Fruit fly (Drosophila melanogaster): ENCODE measurements around the gene CG7573.

DNA sequence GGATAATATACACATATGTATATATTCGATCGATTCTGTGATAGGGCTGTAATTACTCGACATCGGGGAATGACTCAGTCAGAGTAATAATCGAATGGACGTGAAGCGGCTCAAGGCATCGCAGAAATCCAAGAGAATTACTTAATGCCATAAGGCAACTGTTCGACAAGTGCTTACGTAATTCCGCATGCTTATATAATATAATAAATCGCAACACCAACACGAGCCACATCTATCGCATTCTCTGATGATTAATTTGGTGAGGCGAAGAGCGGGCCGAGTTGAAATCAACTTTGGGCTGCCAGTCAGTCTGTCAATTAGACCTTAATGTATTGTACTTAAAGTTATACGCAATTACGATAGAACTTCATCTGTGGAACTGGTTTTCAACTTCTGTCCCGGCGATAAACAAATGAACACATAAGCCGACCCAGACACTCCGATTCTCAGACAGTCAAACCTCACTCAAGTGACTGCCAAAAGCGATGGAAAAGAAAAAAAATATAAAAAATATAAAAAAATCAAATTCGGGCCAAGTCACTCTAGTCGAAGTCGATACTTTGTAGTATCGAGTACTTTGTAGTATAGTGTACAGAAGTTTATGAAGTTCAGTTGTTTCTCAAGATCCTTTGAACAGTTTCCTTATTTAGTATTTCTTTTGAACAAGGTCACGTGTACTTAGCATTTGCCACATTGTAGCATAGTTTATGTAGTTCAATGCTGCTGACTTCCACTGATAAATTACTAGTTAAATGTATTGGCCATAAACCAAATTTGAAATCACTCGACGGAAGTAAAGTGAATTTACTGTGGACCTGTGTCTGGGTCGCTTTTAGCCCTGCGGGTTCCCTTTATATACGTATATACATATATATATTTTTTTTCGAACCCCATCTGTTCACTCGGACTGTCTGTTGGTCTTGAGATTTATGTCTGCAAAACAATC, 10.9 kb downstream of the CG7573 start:
- no peak for TF ChIP-seq CG17829 (tag; optimal IDR thresholded peaks at IDR 0.05)
- peak in 1 of 2 experiments; percentile 87 for TF ChIP-seq Pdp1 (GFP tag; optimal IDR thresholded peaks at IDR 0.05)
- TF ChIP-seq CG14860 (GFP tag; IDR thresholded peaks at IDR 0.05; ENCODE audit: partially characterized antibody) = no peak
- no peak for TF ChIP-seq scrt (GFP tag; optimal IDR thresholded peaks at IDR 0.05)
- no peak for TF ChIP-seq CG34422 (GFP tag; IDR thresholded peaks at IDR 0.05)
- no peak for TF ChIP-seq Dad (GFP tag; optimal IDR thresholded peaks at IDR 0.05)
- no peak for TF ChIP-seq shn (GFP tag; optimal IDR thresholded peaks at IDR 0.05)
- TF ChIP-seq lbe (GFP tag; optimal IDR thresholded peaks at IDR 0.05) = no peak
- no peak for TF ChIP-seq ken (GFP tag; IDR thresholded peaks at IDR 0.05)
- TF ChIP-seq unpg (GFP tag; optimal IDR thresholded peaks at IDR 0.05) = no peak

All from whole organism, embryonic.